Worm (Caenorhabditis elegans) whole organism, young adult: ENCODE measurements around the gene F45E10.2.

Experiments
- B0019.2 ChIP-seq: fragments of 200-800 bp; sonication (Bioruptor generic); conservative IDR thresholded peaks from 2 replicates; pipeline ENCODE4 v1.3.6; 2022; ENCODE audit warnings: missing genetic modification reagents, missing genetic modification characterization, missing compliant biosample characterization
- B0035.1 ChIP-seq: sonication (generic microtip); optimal IDR thresholded peaks from 2 replicates; lab custom pipeline; 2016; ENCODE audit warnings: missing genetic modification characterization, mild to moderate bottlenecking, missing compliant biosample characterization, missing genotype, missing genetic modification reagents
- F49E8.2 ChIP-seq: sonication (generic microtip); optimal IDR thresholded peaks from 3 replicates; lab custom pipeline; 2017; ENCODE audit warnings: missing genetic modification characterization, mild to moderate bottlenecking, missing compliant biosample characterization, antibody characterized with exemption, moderate library complexity; ENCODE audit not compliant: insufficient read depth
- F52B5.7 ChIP-seq: sonication (generic microtip); optimal IDR thresholded peaks from 2 replicates; lab custom pipeline; 2016; ENCODE audit warnings: mild to moderate bottlenecking, missing genetic modification characterization, missing compliant biosample characterization
- F55B11.4 ChIP-seq: sonication (generic microtip); optimal IDR thresholded peaks from 2 replicates; lab custom pipeline; 2016; ENCODE audit warnings: missing compliant biosample characterization, missing genetic modification characterization, borderline replicate concordance; ENCODE audit not compliant: insufficient read depth
- K11D2.4 ChIP-seq: fragments of 200-800 bp; sonication (Bioruptor generic); IDR thresholded peaks from 2 replicates; pipeline ENCODE4 v1.3.6; 2022; ENCODE audit warnings: missing genetic modification reagents, missing genetic modification characterization, missing compliant biosample characterization
- T07F8.4 ChIP-seq: sonication (generic microtip); optimal IDR thresholded peaks from 2 replicates; lab custom pipeline; 2016; ENCODE audit warnings: mild to moderate bottlenecking, missing genetic modification characterization, moderate library complexity, missing compliant biosample characterization
- Y53F4B.3 ChIP-seq: fragments of 200-800 bp; sonication (Bioruptor generic); IDR thresholded peaks from 2 replicates; pipeline ENCODE4 v1.3.6; 2022; ENCODE audit warnings: missing genetic modification reagents, missing genetic modification characterization, missing compliant biosample characterization
- Y53G8AR.9 ChIP-seq: fragments of 200-800 bp; sonication (Bioruptor generic); conservative IDR thresholded peaks from 2 replicates; pipeline ENCODE4 v1.3.6; 2022; ENCODE audit warnings: missing genetic modification reagents, missing genetic modification characterization, missing compliant biosample characterization
- Y67H2A.10 ChIP-seq: fragments of 200-800 bp; sonication (Bioruptor generic); conservative IDR thresholded peaks from 2 replicates; pipeline ENCODE4 v1.3.6; 2022; ENCODE audit warnings: missing genetic modification reagents, missing genetic modification characterization, missing compliant biosample characterization
- Y79H2A.3 ChIP-seq: fragments of 200-800 bp; sonication (Bioruptor generic); conservative IDR thresholded peaks from 2 replicates; pipeline ENCODE4 v1.3.6; 2022; ENCODE audit warnings: missing genetic modification reagents, missing genetic modification characterization, missing compliant biosample characterization
- akir-1 ChIP-seq: fragments of 200-800 bp; sonication (Bioruptor generic); optimal IDR thresholded peaks from 2 replicates; lab custom pipeline; 2018; ENCODE audit warnings: mild to moderate bottlenecking, missing genetic modification characterization, moderate library complexity, missing compliant biosample characterization
- ama-1 ChIP-seq, 3 experiments: fragments of 150-350 bp in 1 of 3; sonication (generic microtip) in 2 of 3; optimal IDR thresholded peaks; 2 replicates each; lab custom pipeline; 2014 to 2018; ENCODE audit warnings: missing biosample characterization in 2 of 3, missing genetic modification characterization in 2 of 3, missing genetic modification reagents in 2 of 3
- atf-7 ChIP-seq: sonication (generic microtip); optimal IDR thresholded peaks from 2 replicates; lab custom pipeline; 2017; ENCODE audit warnings: mild to moderate bottlenecking, missing genetic modification characterization, missing compliant biosample characterization
- ceh-27 ChIP-seq: fragments of 200-800 bp; sonication (Bioruptor generic); optimal IDR thresholded peaks from 2 replicates; lab custom pipeline; 2018; ENCODE audit warnings: mild to moderate bottlenecking, missing genetic modification characterization, moderate library complexity, missing compliant biosample characterization
- die-1 ChIP-seq: sonication (generic microtip); optimal IDR thresholded peaks from 2 replicates; lab custom pipeline; 2016; ENCODE audit warnings: missing genotype, mild to moderate bottlenecking, missing genetic modification characterization, missing compliant biosample characterization
- dox-1 ChIP-seq: fragments of 200-800 bp; sonication (Bioruptor generic); IDR thresholded peaks from 2 replicates; pipeline ENCODE4 v1.3.6; 2022; ENCODE audit warnings: missing genetic modification reagents, missing genetic modification characterization, missing compliant biosample characterization
- dpff-1 ChIP-seq: sonication (generic microtip); optimal IDR thresholded peaks from 2 replicates; lab custom pipeline; 2017; ENCODE audit warnings: mild to moderate bottlenecking, missing genetic modification characterization, missing compliant biosample characterization
- egl-44 ChIP-seq: fragments of 200-800 bp; sonication (Bioruptor generic); IDR thresholded peaks from 2 replicates; pipeline ENCODE4 v1.3.6; 2022; ENCODE audit warnings: missing genetic modification reagents, missing genetic modification characterization, missing compliant biosample characterization
- hsf-1 ChIP-seq: fragments of 200-800 bp; sonication (Bioruptor generic); IDR thresholded peaks from 2 replicates; pipeline ENCODE4 v1.3.6; 2022; ENCODE audit warnings: missing genetic modification reagents, missing genetic modification characterization, missing compliant biosample characterization
- lag-1 ChIP-seq: fragments of 200-800 bp; sonication (Bioruptor generic); IDR thresholded peaks from 2 replicates; pipeline ENCODE4 v1.3.6; 2022; ENCODE audit warnings: missing genetic modification reagents, missing genetic modification characterization, missing compliant biosample characterization
- let-607 ChIP-seq, 2 experiments: fragments of 200-800 bp in 1 of 2; sonication (Bioruptor generic) in 1 of 2; sonication (generic microtip) in 1 of 2; optimal IDR thresholded peaks; 2 replicates each; lab custom pipeline; 2016 to 2018; ENCODE audit warnings: mild to moderate bottlenecking in 2 of 2, missing compliant biosample characterization in 2 of 2, missing genetic modification characterization in 2 of 2, moderate library complexity in 2 of 2, missing genotype in 1 of 2
- lin-54 ChIP-seq: fragments of 200-800 bp; sonication (Bioruptor generic); optimal IDR thresholded peaks from 2 replicates; lab custom pipeline; 2018; ENCODE audit warnings: mild to moderate bottlenecking, missing genetic modification characterization, missing compliant biosample characterization
- madf-3 ChIP-seq: fragments of 200-800 bp; sonication (Bioruptor generic); IDR thresholded peaks from 2 replicates; pipeline ENCODE4 v1.3.6; 2022; ENCODE audit warnings: missing genetic modification reagents, missing genetic modification characterization, missing compliant biosample characterization
- madf-6 ChIP-seq: fragments of 200-800 bp; sonication (Bioruptor generic); IDR thresholded peaks from 2 replicates; pipeline ENCODE4 v1.3.6; 2022; ENCODE audit warnings: missing genetic modification reagents, missing genetic modification characterization, missing compliant biosample characterization
- mcd-1 ChIP-seq: fragments of 200-800 bp; sonication (Bioruptor generic); IDR thresholded peaks from 2 replicates; pipeline ENCODE4 v1.3.6; 2022; ENCODE audit warnings: missing genetic modification reagents, missing genetic modification characterization, missing compliant biosample characterization
- mxl-1 ChIP-seq: sonication (generic microtip); optimal IDR thresholded peaks from 2 replicates; lab custom pipeline; 2016; ENCODE audit warnings: missing genetic modification characterization, missing compliant biosample characterization
- nfya-2 ChIP-seq: fragments of 200-800 bp; sonication (Bioruptor generic); IDR thresholded peaks from 2 replicates; pipeline ENCODE4 v1.3.6; 2022; ENCODE audit warnings: missing genetic modification reagents, missing genetic modification characterization, missing compliant biosample characterization
- nhr-120 ChIP-seq: fragments of 200-800 bp; sonication (Bioruptor generic); IDR thresholded peaks from 2 replicates; pipeline ENCODE4 v1.3.6; 2022; ENCODE audit warnings: missing genetic modification characterization, missing compliant biosample characterization
- nhr-27 ChIP-seq: fragments of 200-800 bp; sonication (Bioruptor generic); optimal IDR thresholded peaks from 2 replicates; lab custom pipeline; 2018; ENCODE audit warnings: mild to moderate bottlenecking, missing genetic modification characterization, moderate library complexity, missing compliant biosample characterization
- nhr-80 ChIP-seq: sonication (generic microtip); optimal IDR thresholded peaks from 2 replicates; lab custom pipeline; 2016; ENCODE audit warnings: missing genetic modification characterization, missing compliant biosample characterization
- pbrm-1 ChIP-seq: fragments of 200-800 bp; sonication (Bioruptor generic); IDR thresholded peaks from 2 replicates; pipeline ENCODE4 v1.3.6; 2022; ENCODE audit warnings: missing genetic modification reagents, missing genetic modification characterization, missing compliant biosample characterization
- pha-4 ChIP-seq: fragments of 150-350 bp; sonication (generic microtip); optimal IDR thresholded peaks from 2 replicates; lab custom pipeline; 2014; ENCODE audit warnings: missing biosample characterization, missing genetic modification reagents, missing genetic modification characterization
- repo-1 ChIP-seq: sonication (generic microtip); optimal IDR thresholded peaks from 2 replicates; lab custom pipeline; 2017; ENCODE audit warnings: mild to moderate bottlenecking, missing genetic modification characterization, missing compliant biosample characterization
- sdz-38 ChIP-seq: sonication (generic microtip); optimal IDR thresholded peaks from 2 replicates; lab custom pipeline; 2016; ENCODE audit warnings: missing genotype, missing genetic modification characterization, missing compliant biosample characterization
- snpc-1.1 ChIP-seq: sonication (generic microtip); optimal IDR thresholded peaks from 2 replicates; lab custom pipeline; 2017; ENCODE audit warnings: missing genetic modification characterization, mild to moderate bottlenecking, missing compliant biosample characterization, antibody characterized with exemption, moderate library complexity, missing genotype, missing genetic modification reagents; ENCODE audit not compliant: insufficient read depth
- unc-130 ChIP-seq: sonication (generic microtip); optimal IDR thresholded peaks from 2 replicates; lab custom pipeline; 2016; ENCODE audit warnings: missing genetic modification reagents, missing genetic modification characterization, missing compliant biosample characterization
- zfh-2 ChIP-seq: fragments of 200-800 bp; sonication (Bioruptor generic); conservative IDR thresholded peaks from 2 replicates; pipeline ENCODE4 v1.3.6; 2022; ENCODE audit warnings: missing genetic modification reagents, missing genetic modification characterization, missing compliant biosample characterization
- ztf-25 ChIP-seq: fragments of 200-800 bp; sonication (Bioruptor generic); IDR thresholded peaks from 2 replicates; pipeline ENCODE4 v1.3.6; 2022; ENCODE audit warnings: missing genetic modification reagents, missing genetic modification characterization, missing compliant biosample characterization
- ztf-26 ChIP-seq: sonication (generic microtip); optimal IDR thresholded peaks from 2 replicates; lab custom pipeline; 2017; ENCODE audit warnings: missing genetic modification characterization, missing compliant biosample characterization
- ztf-28 ChIP-seq: fragments of 200-800 bp; sonication (Bioruptor generic); IDR thresholded peaks from 2 replicates; pipeline ENCODE4 v1.3.6; 2022; ENCODE audit warnings: missing genetic modification reagents, missing genetic modification characterization, missing compliant biosample characterization

F45E10.2 gene

DNA sequence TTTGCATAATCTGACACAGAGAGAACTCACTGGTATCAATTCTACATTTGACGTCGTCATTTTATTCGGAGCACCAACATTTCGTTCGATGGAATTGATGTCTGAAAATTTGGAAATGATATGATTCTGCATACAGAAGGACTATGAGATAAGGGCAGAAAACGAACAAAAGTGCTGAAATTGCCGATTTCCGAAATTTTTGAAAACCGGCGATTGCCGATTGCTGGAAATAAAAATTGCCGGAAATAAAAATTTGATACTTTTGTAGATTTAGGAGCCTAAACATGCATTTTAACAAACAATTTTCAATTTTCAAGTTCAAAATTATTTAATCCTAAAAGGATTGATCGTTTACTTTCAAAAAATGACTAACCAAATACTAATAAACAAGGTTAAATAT is 34.2 kb upstream of the F45E10.2 start, which contains the start of gene unc-53:
Gene unc-53, minus strand, starts transcription at position 101 of the 400 bp plus-strand sequence.
- TF ChIP-seq egl-44 (GFP tag; lab: Robert Waterston, UW), result no peak
- TF ChIP-seq ztf-28 (GFP tag; lab: Robert Waterston, UW), result no peak
- TF ChIP-seq T07F8.4, result no peak
- TF ChIP-seq ztf-26 (tag; lab: Kevin White, UChicago), result no peak
- TF ChIP-seq atf-7 (tag; lab: Kevin White, UChicago), result no peak
- no peak for TF ChIP-seq F49E8.2 (tag; lab: Kevin White, UChicago)
- TF ChIP-seq nhr-120 (GFP tag; lab: Robert Waterston, UW), result no peak
- no peak for TF ChIP-seq madf-3 (GFP tag; lab: Robert Waterston, UW)

DNA sequence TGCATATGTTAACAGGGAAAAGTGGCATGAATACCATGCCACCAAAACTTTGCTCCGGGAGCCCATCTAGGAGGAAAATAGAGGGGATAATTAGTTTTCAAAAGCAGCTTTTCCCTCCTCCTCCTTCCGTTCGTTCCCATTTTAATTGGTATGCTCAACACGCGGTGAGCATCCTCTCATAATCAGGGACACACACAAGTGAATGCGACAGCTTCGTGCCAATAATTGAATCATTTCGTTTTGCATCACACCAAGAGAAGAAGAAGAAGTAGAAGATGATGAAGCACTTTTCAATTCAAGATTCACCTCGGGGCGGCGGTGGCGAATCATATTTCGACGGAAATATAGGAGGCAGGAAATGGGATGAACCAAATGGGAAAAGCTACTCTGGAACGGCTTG is 33.0 kb upstream of the F45E10.2 start:
- TF ChIP-seq lin-54 (no peak), dox-1 (GFP tag; lab: Robert Waterston, UW) (no peak), nfya-2 (GFP tag; lab: Robert Waterston, UW) (no peak), nhr-27 (no peak), F52B5.7 (no peak), pha-4 (no peak), ama-1 (optimal IDR thresholded peaks at IDR 0.05; lab: Kevin White, UChicago) (no peak), ama-1 (GFP tag; optimal IDR thresholded peaks at IDR 0.05; lab: Kevin White, UChicago) (no peak), pbrm-1 (GFP tag; lab: Robert Waterston, UW) (no peak), Y79H2A.3 (GFP tag; lab: Robert Waterston, UW) (no peak), nhr-120 (GFP tag; lab: Robert Waterston, UW) (no peak), hsf-1 (no peak), Y53G8AR.9 (GFP tag; lab: Robert Waterston, UW) (no peak), zfh-2 (GFP tag; lab: Robert Waterston, UW) (no peak), Y53F4B.3 (GFP tag; lab: Robert Waterston, UW) (no peak)

- TF ChIP-seq lag-1 (GFP tag; lab: Robert Waterston, UW) (no peak), repo-1 (tag; lab: Kevin White, UChicago) (no peak), ztf-26 (tag; lab: Kevin White, UChicago) (no peak), F49E8.2 (tag; lab: Kevin White, UChicago) (no peak), Y67H2A.10 (GFP tag; lab: Robert Waterston, UW) (no peak), mxl-1 (tag; lab: Kevin White, UChicago) (no peak), F55B11.4 (no peak), sdz-38 (no peak), K11D2.4 (GFP tag; lab: Robert Waterston, UW) (no peak), ceh-27 (GFP tag; lab: Kevin White, UChicago) (no peak), B0019.2 (GFP tag; lab: Robert Waterston, UW) (no peak), die-1 (tag; lab: Kevin White, UChicago) (no peak), akir-1 (GFP tag; lab: Kevin White, UChicago) (no peak), unc-130 (GFP tag; lab: Kevin White, UChicago) (no peak), dox-1 (GFP tag; lab: Robert Waterston, UW) (no peak), madf-6 (GFP tag; lab: Robert Waterston, UW) (no peak), mcd-1 (GFP tag; lab: Robert Waterston, UW) (no peak), F52B5.7 (no peak)
Measured at ce11 chrII:11086770-11087169, 31.6 kb upstream of the F45E10.2 start.

DNA sequence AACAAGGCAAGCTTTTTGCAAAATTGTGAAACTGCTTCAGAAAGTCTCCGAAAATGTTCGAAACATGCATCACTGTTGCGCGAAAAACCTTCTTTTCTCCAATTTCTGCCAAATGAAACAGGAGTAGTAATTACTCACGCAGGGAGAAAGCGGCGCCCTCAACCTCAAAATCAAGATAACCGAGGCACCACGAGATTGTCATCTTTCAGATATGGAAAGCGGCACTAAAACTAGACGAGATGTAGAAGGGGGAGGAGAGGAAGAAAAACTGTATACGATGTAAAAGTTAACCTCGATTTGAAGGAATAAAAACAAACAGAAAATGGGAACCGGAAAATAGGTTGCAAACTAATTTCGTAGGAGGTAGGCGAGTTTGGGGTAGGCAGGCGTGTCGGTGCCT is 21.4 kb upstream of the F45E10.2 start:
- no peak for TF ChIP-seq B0035.1
- TF ChIP-seq nhr-80 (tag; lab: Kevin White, UChicago), result no peak
- TF ChIP-seq ztf-25 (GFP tag; lab: Robert Waterston, UW), result no peak
- no peak for TF ChIP-seq let-607 (tag; optimal IDR thresholded peaks at IDR 0.05; lab: Kevin White, UChicago)
- TF ChIP-seq dpff-1 (tag; lab: Kevin White, UChicago), result no peak
- TF ChIP-seq snpc-1.1, result no peak
- no peak for TF ChIP-seq F49E8.2 (tag; lab: Kevin White, UChicago)
